Fruit fly (Drosophila melanogaster) whole organism, embryonic: ENCODE results near the gene CG10470.

ENCODE experiments used
- B-H1 ChIP-seq: fragments of 200-800 bp; sonication (Bioruptor generic); IDR thresholded peaks from 3 replicates; pipeline ENCODE4 v1.3.6; 2022; ENCODE audit warnings: missing biosample characterization, missing genetic modification characterization
- CG10147 ChIP-seq: fragments of 200-800 bp; sonication (Bioruptor generic); optimal IDR thresholded peaks from 2 replicates; lab custom pipeline; 2019; ENCODE audit warnings: missing biosample characterization, mild to moderate bottlenecking, missing genetic modification characterization, moderate library complexity
- CG10274 ChIP-seq: fragments of 200-800 bp; sonication (Bioruptor generic); optimal IDR thresholded peaks from 3 replicates; lab custom pipeline; 2017; ENCODE audit warnings: missing biosample characterization, mild to moderate bottlenecking, missing genetic modification characterization
- CG11093 ChIP-seq: fragments of 200-800 bp; sonication (Bioruptor generic); IDR thresholded peaks from 3 replicates; pipeline ENCODE4 v1.3.6; 2022; ENCODE audit warnings: missing biosample characterization, missing genetic modification characterization
- CG11560 ChIP-seq: fragments of 200-800 bp; sonication (Bioruptor generic); IDR thresholded peaks from 3 replicates; pipeline ENCODE4 v1.3.6; 2022; ENCODE audit warnings: missing biosample characterization, missing genetic modification characterization
- CG13287 ChIP-seq: fragments of 200-800 bp; sonication (Bioruptor generic); IDR thresholded peaks from 2 replicates; pipeline ENCODE4 v1.3.6; 2022; ENCODE audit warnings: missing biosample characterization, missing genetic modification characterization; ENCODE audit not compliant: partially characterized antibody
- CG14860 ChIP-seq: fragments of 200-800 bp; sonication (Bioruptor generic); IDR thresholded peaks from 3 replicates; pipeline ENCODE4 v1.3.6; 2022; ENCODE audit warnings: missing biosample characterization, missing genetic modification characterization; ENCODE audit not compliant: partially characterized antibody
- CG15011 ChIP-seq: fragments of 200-800 bp; sonication (Bioruptor generic); optimal IDR thresholded peaks from 3 replicates; lab custom pipeline; 2018; ENCODE audit warnings: missing biosample characterization, mild to moderate bottlenecking, missing genetic modification characterization
- CG15269 ChIP-seq: fragments of 200-800 bp; sonication (Bioruptor generic); optimal IDR thresholded peaks from 2 replicates; lab custom pipeline; 2018; ENCODE audit warnings: missing biosample characterization, mild to moderate bottlenecking, missing genetic modification characterization, moderate library complexity
- CG16779 ChIP-seq: fragments of 200-800 bp; sonication (Bioruptor generic); IDR thresholded peaks from 2 replicates; pipeline ENCODE4 v1.3.6; 2022; ENCODE audit warnings: missing biosample characterization, missing genetic modification characterization
- CG16813 ChIP-seq: fragments of 200-800 bp; sonication (Bioruptor generic); IDR thresholded peaks from 3 replicates; pipeline ENCODE4 v1.3.6; 2022; ENCODE audit warnings: missing biosample characterization, missing genetic modification characterization; ENCODE audit not compliant: partially characterized antibody
- CG18262 ChIP-seq: fragments of 200-800 bp; optimal IDR thresholded peaks from 3 replicates; lab custom pipeline; 2019; ENCODE audit warnings: missing biosample characterization, mild to moderate bottlenecking, missing genetic modification characterization, moderate library complexity
- CG2129 ChIP-seq: fragments of 200-800 bp; sonication (Bioruptor generic); IDR thresholded peaks from 2 replicates; pipeline ENCODE4 v1.3.6; 2022; ENCODE audit warnings: missing biosample characterization, missing genetic modification characterization; ENCODE audit not compliant: partially characterized antibody
- CG31224 ChIP-seq: fragments of 200-800 bp; sonication (Bioruptor generic); IDR thresholded peaks from 2 replicates; pipeline ENCODE4 v1.3.6; 2022; ENCODE audit warnings: missing biosample characterization, missing genetic modification characterization
- CG31441 ChIP-seq: fragments of 200-800 bp; sonication (Bioruptor generic); IDR thresholded peaks from 2 replicates; pipeline ENCODE4 v1.3.6; 2022; ENCODE audit warnings: missing biosample characterization, missing genetic modification characterization
- CG32532 ChIP-seq: fragments of 200-800 bp; sonication (Bioruptor generic); IDR thresholded peaks from 2 replicates; pipeline ENCODE4 v1.3.6; 2022; ENCODE audit warnings: missing biosample characterization, missing genetic modification characterization
- CG34422 ChIP-seq: fragments of 200-800 bp; sonication (Bioruptor generic); IDR thresholded peaks from 3 replicates; pipeline ENCODE4 v1.3.6; 2022; ENCODE audit warnings: missing biosample characterization, missing genetic modification characterization
- CG4617 ChIP-seq: fragments of 200-800 bp; sonication (Bioruptor generic); optimal IDR thresholded peaks from 3 replicates; lab custom pipeline; 2016; ENCODE audit warnings: missing biosample characterization, missing genetic modification characterization, borderline replicate concordance
- CG6272 ChIP-seq: fragments of 200-800 bp; sonication (Bioruptor generic); IDR thresholded peaks from 2 replicates; pipeline ENCODE4 v1.3.6; 2022; ENCODE audit warnings: missing biosample characterization, missing genetic modification characterization
- CG6791 ChIP-seq: fragments of 200-800 bp; sonication (Bioruptor generic); IDR thresholded peaks from 3 replicates; pipeline ENCODE4 v1.3.6; 2022; ENCODE audit warnings: missing biosample characterization, missing genetic modification characterization; ENCODE audit not compliant: partially characterized antibody
- CG7357 ChIP-seq: fragments of 200-800 bp; sonication (Bioruptor generic); IDR thresholded peaks from 3 replicates; pipeline ENCODE4 v1.3.6; 2022; ENCODE audit warnings: missing biosample characterization, missing genetic modification characterization
- CG7839 ChIP-seq: fragments of 200-800 bp; sonication (Bioruptor generic); optimal IDR thresholded peaks from 3 replicates; lab custom pipeline; 2018; ENCODE audit warnings: missing biosample characterization, mild to moderate bottlenecking, missing genetic modification characterization, moderate library complexity
- CG8924 ChIP-seq: fragments of 200-800 bp; optimal IDR thresholded peaks from 3 replicates; lab custom pipeline; 2019; ENCODE audit warnings: missing biosample characterization, mild to moderate bottlenecking, missing genetic modification characterization, moderate library complexity
- Dll ChIP-seq: fragments of 200-800 bp; sonication (Bioruptor generic); IDR thresholded peaks from 4 replicates; pipeline ENCODE4 v1.3.6; 2022; ENCODE audit warnings: missing biosample characterization, missing genetic modification characterization; ENCODE audit not compliant: partially characterized antibody
- Dp ChIP-seq: fragments of 200-800 bp; sonication (Bioruptor generic); optimal IDR thresholded peaks from 2 replicates; lab custom pipeline; 2018; ENCODE audit warnings: missing biosample characterization, mild to moderate bottlenecking, missing genetic modification characterization, moderate library complexity
- Drgx ChIP-seq: fragments of 200-800 bp; sonication (Bioruptor generic); IDR thresholded peaks from 2 replicates; pipeline ENCODE4 v1.3.6; 2022; ENCODE audit warnings: missing biosample characterization, missing genetic modification characterization
- Fer1 ChIP-seq: fragments of 200-800 bp; sonication (Bioruptor generic); optimal IDR thresholded peaks from 2 replicates; lab custom pipeline; 2017; ENCODE audit warnings: missing biosample characterization, mild to moderate bottlenecking, missing genetic modification characterization
- Fer3 ChIP-seq: fragments of 200-800 bp; sonication (Bioruptor generic); optimal IDR thresholded peaks from 2 replicates; lab custom pipeline; 2018; ENCODE audit warnings: missing biosample characterization, mild to moderate bottlenecking, missing genetic modification characterization, moderate library complexity
- GATAe ChIP-seq: fragments of 200-800 bp; sonication (Bioruptor generic); conservative IDR thresholded peaks from 2 replicates; pipeline ENCODE4 v1.3.6; 2022; ENCODE audit warnings: missing biosample characterization, missing genetic modification characterization
- Nf-YC ChIP-seq: fragments of 200-800 bp; optimal IDR thresholded peaks from 3 replicates; lab custom pipeline; 2019; ENCODE audit warnings: missing biosample characterization, mild to moderate bottlenecking, missing genetic modification characterization, moderate library complexity
- al ChIP-seq: fragments of 200-800 bp; sonication (Bioruptor generic); IDR thresholded peaks from 2 replicates; pipeline ENCODE4 v1.3.6; 2022; ENCODE audit warnings: missing biosample characterization, missing genetic modification characterization
- bsh ChIP-seq, 2 experiments: fragments of 200-800 bp; sonication (Bioruptor generic); optimal IDR thresholded peaks; 2 replicates each; lab custom pipeline; 2017 to 2018; ENCODE audit warnings: mild to moderate bottlenecking in 2 of 2, missing biosample characterization in 2 of 2, missing genetic modification characterization in 2 of 2, moderate library complexity in 1 of 2
- chinmo ChIP-seq: fragments of 200-800 bp; sonication (Bioruptor generic); IDR thresholded peaks from 4 replicates; pipeline ENCODE4 v1.3.6; 2022; ENCODE audit warnings: missing biosample characterization, missing genetic modification characterization; ENCODE audit not compliant: partially characterized antibody
- da ChIP-seq: fragments of 200-800 bp; sonication (Bioruptor generic); optimal IDR thresholded peaks from 2 replicates; lab custom pipeline; 2016; ENCODE audit warnings: missing biosample characterization, missing genetic modification characterization
- danr ChIP-seq: fragments of 200-800 bp; sonication (Bioruptor generic); IDR thresholded peaks from 2 replicates; pipeline ENCODE4 v1.3.6; 2022; ENCODE audit warnings: missing biosample characterization, missing genetic modification characterization
- dm ChIP-seq: fragments of 200-800 bp; sonication (Bioruptor generic); optimal IDR thresholded peaks from 3 replicates; lab custom pipeline; 2016; ENCODE audit warnings: missing biosample characterization, missing genetic modification characterization
- ind ChIP-seq: fragments of 200-800 bp; sonication (Bioruptor generic); optimal IDR thresholded peaks from 3 replicates; lab custom pipeline; 2016; ENCODE audit warnings: missing biosample characterization, missing genetic modification characterization
- ken ChIP-seq: fragments of 200-800 bp; sonication (Bioruptor generic); IDR thresholded peaks from 3 replicates; pipeline ENCODE4 v1.3.6; 2022; ENCODE audit warnings: missing biosample characterization, missing genetic modification characterization
- klu ChIP-seq: fragments of 200-800 bp; sonication (Bioruptor generic); IDR thresholded peaks from 2 replicates; pipeline ENCODE4 v1.3.6; 2022; ENCODE audit warnings: missing biosample characterization, missing genetic modification characterization
- luna ChIP-seq: fragments of 200-800 bp; sonication (Bioruptor generic); optimal IDR thresholded peaks from 2 replicates; lab custom pipeline; 2016; ENCODE audit warnings: missing biosample characterization, missing genetic modification characterization
- nmo ChIP-seq: fragments of 200-800 bp; sonication (Bioruptor generic); optimal IDR thresholded peaks from 2 replicates; lab custom pipeline; 2018; ENCODE audit warnings: missing biosample characterization, mild to moderate bottlenecking, missing genetic modification characterization, moderate library complexity
- pan ChIP-seq, 4 experiments: fragments of >200 bp in 3 of 4; fragments of 200-800 bp in 1 of 4; sonication (Bioruptor generic) in 1 of 4; optimal IDR thresholded peaks in 3 of 4; IDR thresholded peaks in 1 of 4; 2 replicates each; pipeline versions ENCODE4 v1.3.6 to Lab custom; 2017 to 2022; ENCODE audit warnings: missing biosample characterization in 2 of 4, missing genetic modification characterization in 2 of 4, mixed read lengths in 1 of 4
- phol ChIP-seq: fragments of 200-800 bp; sonication (Bioruptor generic); optimal IDR thresholded peaks from 3 replicates; lab custom pipeline; 2018; ENCODE audit warnings: missing biosample characterization, mild to moderate bottlenecking, missing genetic modification characterization, moderate library complexity
- pita ChIP-seq: fragments of 200-800 bp; sonication (Bioruptor generic); optimal IDR thresholded peaks from 2 replicates; lab custom pipeline; 2017; ENCODE audit warnings: missing biosample characterization, mild to moderate bottlenecking, missing genetic modification characterization
- sisA ChIP-seq: fragments of 200-800 bp; sonication (Bioruptor generic); IDR thresholded peaks from 2 replicates; pipeline ENCODE4 v1.3.6; 2022; ENCODE audit warnings: missing biosample characterization, missing genetic modification characterization
- slou ChIP-seq: fragments of 200-800 bp; sonication (Bioruptor generic); optimal IDR thresholded peaks from 3 replicates; lab custom pipeline; 2016; ENCODE audit warnings: missing biosample characterization, missing genetic modification characterization
- tap ChIP-seq: fragments of 200-800 bp; optimal IDR thresholded peaks from 3 replicates; lab custom pipeline; 2019; ENCODE audit warnings: missing biosample characterization, mild to moderate bottlenecking, missing genetic modification characterization, moderate library complexity
- vnd ChIP-seq: fragments of 200-800 bp; sonication (Bioruptor generic); IDR thresholded peaks from 3 replicates; pipeline ENCODE4 v1.3.6; 2022; ENCODE audit warnings: missing biosample characterization, missing genetic modification characterization; ENCODE audit not compliant: partially characterized antibody
- wdn ChIP-seq: fragments of 200-800 bp; sonication (Bioruptor generic); IDR thresholded peaks from 2 replicates; pipeline ENCODE4 v1.3.6; 2022; ENCODE audit warnings: missing biosample characterization, missing genetic modification characterization
- zen ChIP-seq: fragments of 200-800 bp; sonication (Bioruptor generic); optimal IDR thresholded peaks from 3 replicates; lab custom pipeline; 2018; ENCODE audit warnings: missing biosample characterization, mild to moderate bottlenecking, missing genetic modification characterization, moderate library complexity

CG10470 gene

DNA sequence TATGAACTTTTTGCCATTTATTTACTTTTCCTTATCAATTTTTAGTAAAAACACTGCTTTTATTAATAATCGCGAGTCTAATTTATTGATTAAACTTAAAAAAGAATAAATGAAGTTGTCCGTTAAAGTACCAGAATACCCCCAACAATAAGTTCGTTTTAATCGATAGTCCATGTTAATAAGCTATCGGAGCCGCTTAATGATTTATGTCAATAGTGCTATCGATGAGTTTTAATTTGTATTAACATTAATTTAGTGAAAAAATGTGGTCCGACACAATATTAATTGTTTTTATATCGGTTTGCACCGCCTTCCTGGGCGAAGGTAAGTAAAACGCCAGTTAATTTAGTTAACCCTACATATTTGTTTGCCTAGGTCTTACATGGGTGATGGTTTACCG, at the start of gene CG10470:
TSS of gene CG10470 (plus strand) at position 165 of the 400 bp plus-strand sequence.
- TF ChIP-seq slou (GFP tag; lab: Kevin White, UChicago) (no peak), sisA (no peak), CG16779 (GFP tag; lab: Robert Waterston, UW) (no peak), CG31441 (GFP tag; lab: Robert Waterston, UW) (peak; percentile 34; the same call in 1 of the 2 replicates), luna (GFP tag; lab: Kevin White, UChicago) (no peak), CG6272 (no peak), da (GFP tag; lab: Kevin White, UChicago) (no peak), CG34422 (GFP tag; lab: Robert Waterston, UW) (no peak), GATAe (GFP tag; lab: Robert Waterston, UW) (no peak), klu (GFP tag; lab: Robert Waterston, UW) (no peak), CG4617 (peak; percentile 51), Nf-YC (tag; lab: Kevin White, UChicago) (peak; percentile 19), CG2129 (peak; percentile 50), ind (GFP tag; lab: Kevin White, UChicago) (no peak), CG11560 (no peak), CG7839 (tag; lab: Kevin White, UChicago) (peak; percentile 35), Dll (GFP tag; lab: Robert Waterston, UW) (peak; percentile 83), pita (GFP tag; lab: Kevin White, UChicago) (no peak), CG31224 (GFP tag; lab: Robert Waterston, UW) (no peak), al (GFP tag; lab: Robert Waterston, UW) (no peak), vnd (GFP tag; lab: Robert Waterston, UW) (peak; percentile 75), CG13287 (peak; percentile 84), Dp (GFP tag; lab: Kevin White, UChicago) (no peak), wdn (GFP tag; lab: Robert Waterston, UW) (no peak), pan (optimal IDR thresholded peaks at IDR 0.05; lab: Kevin White, UChicago) (no peak), pan (GFP tag; optimal IDR thresholded peaks at IDR 0.05 in 1 of 2, IDR thresholded peaks at IDR 0.05 in 1 of 2) (no peak), danr (GFP tag; lab: Robert Waterston, UW) (no peak), CG16813 (GFP tag; lab: Robert Waterston, UW) (peak; percentile 76), CG8924 (peak; percentile 11), B-H1 (GFP tag; lab: Robert Waterston, UW) (no peak), bsh (GFP tag; optimal IDR thresholded peaks at IDR 0.05; lab: Kevin White, UChicago) (peak in 1 of 2 experiments; percentile 38), CG32532 (peak; percentile 41; the same call in 1 of the 2 replicates), Drgx (GFP tag; lab: Robert Waterston, UW) (no peak), CG7357 (no peak), CG6791 (GFP tag; lab: Robert Waterston, UW) (peak; percentile 89), ken (GFP tag; lab: Robert Waterston, UW) (no peak), CG10147 (GFP tag; lab: Kevin White, UChicago) (peak; percentile 13), CG15011 (GFP tag; lab: Kevin White, UChicago) (no peak), CG10274 (GFP tag; lab: Kevin White, UChicago) (no peak), Fer3 (tag; lab: Kevin White, UChicago) (peak; percentile 28), nmo (peak; percentile 23), CG18262 (tag; lab: Kevin White, UChicago) (peak; percentile 49), CG14860 (peak; percentile 79), CG15269 (peak; percentile 53), dm (no peak), zen (peak; percentile 51), CG11093 (GFP tag; lab: Robert Waterston, UW) (no peak), chinmo (GFP tag; lab: Robert Waterston, UW) (peak; percentile 84; the same call in 2 of the 4 replicates), Fer1 (GFP tag; lab: Kevin White, UChicago) (peak; percentile 13), phol (tag; lab: Kevin White, UChicago) (peak; percentile 43), tap (tag; lab: Kevin White, UChicago) (no peak)
